Worm (Caenorhabditis elegans): Measurements from ENCODE around the gene fbxc-28.

DNA sequence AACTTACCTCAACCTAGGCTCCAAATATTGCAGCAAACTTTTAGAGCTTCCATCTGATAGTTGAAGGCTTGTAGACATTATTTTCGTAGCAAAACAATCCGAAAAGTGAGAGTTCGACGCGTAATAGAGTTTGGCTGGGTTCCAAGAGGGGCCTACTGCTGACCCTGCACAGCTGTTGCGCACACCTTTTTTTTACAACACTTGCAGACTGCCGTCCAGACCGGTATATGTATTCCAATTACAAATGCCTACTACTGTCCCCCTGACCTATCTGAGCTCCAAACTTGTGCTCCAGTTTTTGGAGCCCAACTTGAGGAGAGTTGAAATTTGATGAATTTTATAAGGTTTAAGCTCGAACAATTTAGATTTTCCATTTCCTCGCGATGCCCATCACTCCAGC lies 14.1 kb upstream of the fbxc-28 start, which contains the start of the genes fbxc-24 and fbxc-27:
- TF ChIP-seq W03F9.2 (tag; optimal IDR thresholded peaks at IDR 0.05) (no peak), him-1 (tag; optimal IDR thresholded peaks at IDR 0.05) (no peak), dao-5 (tag; optimal IDR thresholded peaks at IDR 0.05) (no peak)

Measured in whole organism, L4/young adult.